Worm (Caenorhabditis elegans): ENCODE measurements around the gene htas-1.

DNA sequence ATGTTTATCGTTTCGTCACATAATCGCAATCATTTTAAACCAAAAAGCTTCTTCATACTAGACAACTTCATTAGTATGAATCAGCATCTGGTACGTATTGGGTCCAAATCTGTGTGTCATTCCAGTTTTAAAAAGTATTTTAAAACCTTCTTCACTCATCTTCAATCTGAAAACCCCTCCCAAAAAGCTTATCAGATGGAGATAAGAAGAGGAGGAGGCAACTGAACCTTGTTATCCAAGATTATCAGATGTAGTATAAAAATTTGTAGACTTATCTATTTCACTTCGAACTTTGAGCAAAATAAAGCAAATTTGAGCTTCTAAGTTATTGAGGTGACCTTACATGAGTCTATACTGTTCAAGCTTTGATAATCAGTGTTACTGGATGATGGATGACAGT lies 26.6 kb upstream of the htas-1 start, which contains the start of gene nhr-38:
- TF ChIP-seq lsy-2 (tag; optimal IDR thresholded peaks at IDR 0.05): no peak
- TF ChIP-seq crh-2 (tag; optimal IDR thresholded peaks at IDR 0.05): no peak
- no peak for TF ChIP-seq skn-1 (tag; optimal IDR thresholded peaks at IDR 0.05)
- no peak for TF ChIP-seq sma-9 (GFP tag; optimal IDR thresholded peaks at IDR 0.05)
- no peak for TF ChIP-seq sma-9 (tag; optimal IDR thresholded peaks at IDR 0.05)
